Worm (Caenorhabditis elegans): ENCODE measurements around the gene mlcd-1.

ce11 chrIII:4603837-4604236 is 35.9 kb upstream of the mlcd-1 start:
- TF ChIP-seq snpc-4 (tag; optimal IDR thresholded peaks at IDR 0.05) (no peak), unc-120 (tag; optimal IDR thresholded peaks at IDR 0.05; ENCODE audit: poor library complexity, severe bottlenecking) (no peak), lin-13 (tag; optimal IDR thresholded peaks at IDR 0.05) (no peak), nhr-12 (tag; optimal IDR thresholded peaks at IDR 0.05) (no peak), elt-3 (tag; optimal IDR thresholded peaks at IDR 0.05) (no peak), unc-62 (GFP tag; optimal IDR thresholded peaks at IDR 0.05) (no peak), nhr-237 (tag; optimal IDR thresholded peaks at IDR 0.05) (no peak), ham-2 (GFP tag; optimal IDR thresholded peaks at IDR 0.05) (no peak), mab-5 (tag; optimal IDR thresholded peaks at IDR 0.05) (no peak), lsy-2 (tag; optimal IDR thresholded peaks at IDR 0.05) (no peak), ztf-11 (tag; optimal IDR thresholded peaks at IDR 0.05) (no peak)
